Worm (Caenorhabditis elegans): Measurements from ENCODE around the gene spds-1.

spds-1 gene

ce11 chrII:12824463-12824862 is 17.8 kb downstream of the spds-1 start:
- TF ChIP-seq B0310.2 (tag; optimal IDR thresholded peaks at IDR 0.05) = no peak
- no peak for TF ChIP-seq hmbx-1 (tag; optimal IDR thresholded peaks at IDR 0.05)
- TF ChIP-seq tbx-37 (GFP tag; conservative IDR thresholded peaks at IDR 0.05) = no peak
- TF ChIP-seq ama-1 (optimal IDR thresholded peaks at IDR 0.05) = no peak
- no peak for TF ChIP-seq ets-7 (tag; optimal IDR thresholded peaks at IDR 0.05)
- no peak for TF ChIP-seq tbx-11 (GFP tag; IDR thresholded peaks at IDR 0.05)
- peak; percentile 94 for TF ChIP-seq ceh-36 (tag; optimal IDR thresholded peaks at IDR 0.05)
- no peak for TF ChIP-seq F13C5.2 (tag; optimal IDR thresholded peaks at IDR 0.05)
- no peak for TF ChIP-seq sea-1 (GFP tag; conservative IDR thresholded peaks at IDR 0.05)
- peak; percentile 16; the same call in 1 of the 2 replicates for TF ChIP-seq pes-1 (GFP tag; IDR thresholded peaks at IDR 0.05)
- no peak for TF ChIP-seq flt-1 (GFP tag; IDR thresholded peaks at IDR 0.05)
- TF ChIP-seq hnd-1 (tag; optimal IDR thresholded peaks at IDR 0.05) = no peak

- TF ChIP-seq ets-7 (tag; optimal IDR thresholded peaks at IDR 0.05) = no peak
- TF ChIP-seq sea-1 (GFP tag; conservative IDR thresholded peaks at IDR 0.05) = no peak
- no peak for TF ChIP-seq hnd-1 (tag; optimal IDR thresholded peaks at IDR 0.05)
- no peak for TF ChIP-seq hmbx-1 (tag; optimal IDR thresholded peaks at IDR 0.05)
- no peak for TF ChIP-seq pes-1 (GFP tag; IDR thresholded peaks at IDR 0.05)
- no peak for TF ChIP-seq ama-1 (optimal IDR thresholded peaks at IDR 0.05)
- no peak for TF ChIP-seq scrt-1 (GFP tag; IDR thresholded peaks at IDR 0.05)
- TF ChIP-seq hmg-4 (GFP tag; optimal IDR thresholded peaks at IDR 0.05) = no peak
Measured at ce11 chrII:12826752-12827151, 20.1 kb downstream of the spds-1 start, which contains the start of gene Y46G5A.38. Y46G5A.38 (plus strand) TSS chrII:12827052.

- TF ChIP-seq aly-1 (tag; optimal IDR thresholded peaks at IDR 0.05) = no peak
- no peak for TF ChIP-seq tbx-37 (GFP tag; conservative IDR thresholded peaks at IDR 0.05)
- TF ChIP-seq tra-4 (tag; optimal IDR thresholded peaks at IDR 0.05) = no peak
- no peak for TF ChIP-seq flt-1 (GFP tag; IDR thresholded peaks at IDR 0.05)
- TF ChIP-seq sea-1 (GFP tag; conservative IDR thresholded peaks at IDR 0.05) = no peak
- TF ChIP-seq scrt-1 (GFP tag; IDR thresholded peaks at IDR 0.05) = no peak
- no peak for TF ChIP-seq ama-1 (optimal IDR thresholded peaks at IDR 0.05)
Measured at ce11 chrII:12828863-12829262, 22.2 kb downstream of the spds-1 start, which contains the start of gene Y46G5A.23. Y46G5A.23 (minus strand) TSS chrII:12828963.

- no peak for TF ChIP-seq tbx-11 (GFP tag; IDR thresholded peaks at IDR 0.05)
- no peak for TF ChIP-seq B0310.2 (tag; optimal IDR thresholded peaks at IDR 0.05)
- no peak for TF ChIP-seq ama-1 (optimal IDR thresholded peaks at IDR 0.05)
- no peak for TF ChIP-seq aly-1 (tag; optimal IDR thresholded peaks at IDR 0.05)
- TF ChIP-seq tbx-37 (GFP tag; conservative IDR thresholded peaks at IDR 0.05) = no peak
- no peak for TF ChIP-seq sea-1 (GFP tag; conservative IDR thresholded peaks at IDR 0.05)
- no peak for TF ChIP-seq tra-4 (tag; optimal IDR thresholded peaks at IDR 0.05)
- TF ChIP-seq hmg-4 (GFP tag; optimal IDR thresholded peaks at IDR 0.05) = no peak
- no peak for TF ChIP-seq ceh-13 (GFP tag; optimal IDR thresholded peaks at IDR 0.05)
- TF ChIP-seq hmbx-1 (tag; optimal IDR thresholded peaks at IDR 0.05) = no peak
- TF ChIP-seq F13C5.2 (tag; optimal IDR thresholded peaks at IDR 0.05) = no peak
- no peak for TF ChIP-seq scrt-1 (GFP tag; IDR thresholded peaks at IDR 0.05)
Measured at ce11 chrII:12830347-12830746, 23.6 kb downstream of the spds-1 start, which contains the start of gene bcmo-1. bcmo-1 (plus strand) TSS chrII:12830676.

- TF ChIP-seq tra-4 (tag; optimal IDR thresholded peaks at IDR 0.05) = no peak
- TF ChIP-seq hmg-4 (GFP tag; optimal IDR thresholded peaks at IDR 0.05) = no peak
- no peak for TF ChIP-seq aly-1 (tag; optimal IDR thresholded peaks at IDR 0.05)
- no peak for TF ChIP-seq B0310.2 (tag; optimal IDR thresholded peaks at IDR 0.05)
- TF ChIP-seq hnd-1 (tag; optimal IDR thresholded peaks at IDR 0.05) = no peak
Measured at ce11 chrII:12840057-12840456, 33.4 kb downstream of the spds-1 start, which contains the start of gene lgc-35. lgc-35 (minus strand) TSS chrII:12840157.

ce11 chrII:12847736-12848135 is 41.0 kb downstream of the spds-1 start, which contains the start of gene pes-10:
pes-10 (minus strand) TSS chrII:12847836.
- TF ChIP-seq hnd-1 (tag; optimal IDR thresholded peaks at IDR 0.05) = no peak
- TF ChIP-seq scrt-1 (GFP tag; IDR thresholded peaks at IDR 0.05) = no peak
- TF ChIP-seq ceh-13 (GFP tag; optimal IDR thresholded peaks at IDR 0.05) = no peak
- no peak for TF ChIP-seq tra-4 (tag; optimal IDR thresholded peaks at IDR 0.05)
- TF ChIP-seq hmbx-1 (tag; optimal IDR thresholded peaks at IDR 0.05) = no peak
- no peak for TF ChIP-seq aly-1 (tag; optimal IDR thresholded peaks at IDR 0.05)
- TF ChIP-seq tbx-37 (GFP tag; conservative IDR thresholded peaks at IDR 0.05) = no peak
- TF ChIP-seq ets-7 (tag; optimal IDR thresholded peaks at IDR 0.05) = no peak

ce11 chrII:12850129-12850528 is 43.4 kb downstream of the spds-1 start, which contains the start of gene Y46G5A.28:
Y46G5A.28 (plus strand) TSS chrII:12850429.
- TF ChIP-seq tbx-37 (GFP tag; conservative IDR thresholded peaks at IDR 0.05) (no peak), tra-4 (tag; optimal IDR thresholded peaks at IDR 0.05) (no peak), ceh-13 (GFP tag; optimal IDR thresholded peaks at IDR 0.05) (no peak), ama-1 (optimal IDR thresholded peaks at IDR 0.05) (no peak), hmbx-1 (tag; optimal IDR thresholded peaks at IDR 0.05) (no peak), tbx-11 (GFP tag; IDR thresholded peaks at IDR 0.05) (no peak), sea-1 (GFP tag; conservative IDR thresholded peaks at IDR 0.05) (no peak), scrt-1 (GFP tag; IDR thresholded peaks at IDR 0.05) (no peak)

ce11 chrII:12855900-12856299 is 49.2 kb downstream of the spds-1 start, which contains the start of gene Y46G5A.29:
Y46G5A.29 (plus strand) TSS chrII:12856200.
- no peak for TF ChIP-seq ceh-36 (tag; optimal IDR thresholded peaks at IDR 0.05)
- no peak for TF ChIP-seq hmg-4 (GFP tag; optimal IDR thresholded peaks at IDR 0.05)
- no peak for TF ChIP-seq tra-4 (tag; optimal IDR thresholded peaks at IDR 0.05)
- no peak for TF ChIP-seq F13C5.2 (tag; optimal IDR thresholded peaks at IDR 0.05)
- no peak for TF ChIP-seq scrt-1 (GFP tag; IDR thresholded peaks at IDR 0.05)
